Fruit fly (Drosophila melanogaster) Kc167 (cell line): ENCODE results near the gene spn-D.

Source experiments
- Sin3A ChIP-seq: fragments of >200 bp; optimal IDR thresholded peaks from 2 replicates; lab custom pipeline; 2018; ENCODE audit warnings: missing external identifiers
- h ChIP-seq: fragments of >200 bp; optimal IDR thresholded peaks from 3 replicates; lab custom pipeline; 2018; ENCODE audit warnings: missing external identifiers
- insv ChIP-seq: fragments of >200 bp; optimal IDR thresholded peaks from 3 replicates; lab custom pipeline; 2018; ENCODE audit warnings: missing external identifiers
- psq ChIP-seq: fragments of >200 bp; optimal IDR thresholded peaks from 2 replicates; lab custom pipeline; 2017; ENCODE audit warnings: missing external identifiers
- ttk ChIP-seq: sonication (Bioruptor generic); optimal IDR thresholded peaks from 2 replicates; lab custom pipeline; 2017; ENCODE audit warnings: missing external identifiers

DNA sequence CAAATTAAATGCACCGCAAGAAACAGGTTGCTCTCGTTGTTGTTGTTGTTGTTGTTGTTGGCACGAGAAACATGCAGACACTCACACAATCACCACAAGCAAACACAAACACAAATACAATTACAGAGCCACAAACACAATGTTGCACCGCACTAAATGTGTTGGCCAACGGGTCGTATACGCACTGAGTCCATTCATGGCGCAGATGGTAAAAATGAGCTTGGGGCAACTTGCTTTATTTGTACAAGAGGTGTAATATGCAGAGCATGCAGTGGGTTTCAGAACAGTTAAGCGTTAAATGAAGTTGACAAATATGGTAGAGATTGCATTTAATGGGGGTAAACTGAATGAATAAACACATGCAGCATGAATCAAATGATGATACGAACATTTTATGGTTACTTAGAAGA lies 27.6 kb upstream of the spn-D start:
- TF ChIP-seq psq (lab: Kevin White, UChicago) = no peak
- TF ChIP-seq insv (lab: Kevin White, UChicago) = no peak
- no peak for TF ChIP-seq h (lab: Kevin White, UChicago)
- no peak for TF ChIP-seq Sin3A
- no peak for TF ChIP-seq ttk
